Fruit fly (Drosophila melanogaster): Measurements from ENCODE around the gene Eip74EF.

The Eip74EF gene

dm6 chr3L:17665084-17665576, 46.0 kb upstream of the Eip74EF start (continued):
- TF ChIP-seq Ets97D (GFP tag; optimal IDR thresholded peaks at IDR 0.05) (no peak), salm (tag; optimal IDR thresholded peaks at IDR 0.05) (no peak), HLH54F (GFP tag; optimal IDR thresholded peaks at IDR 0.05) (no peak), CG17361 (GFP tag; IDR thresholded peaks at IDR 0.05) (no peak), CG6254 (GFP tag; optimal IDR thresholded peaks at IDR 0.05) (no peak), E2f2 (GFP tag; IDR thresholded peaks at IDR 0.05) (peak; percentile 46; the same call in 1 of the 2 replicates), repo (GFP tag; optimal IDR thresholded peaks at IDR 0.05) (no peak), CG7271 (tag; optimal IDR thresholded peaks at IDR 0.05) (no peak), CG7745 (tag; optimal IDR thresholded peaks at IDR 0.05) (no peak), CG16815 (GFP tag; optimal IDR thresholded peaks at IDR 0.05) (no peak), CG42726 (GFP tag; IDR thresholded peaks at IDR 0.05; ENCODE audit: partially characterized antibody) (no peak), CG6765 (GFP tag; optimal IDR thresholded peaks at IDR 0.05) (peak; percentile 39), Mrtf (GFP tag; IDR thresholded peaks at IDR 0.05) (no peak), odd (GFP tag; optimal IDR thresholded peaks at IDR 0.05) (no peak), gcm2 (GFP tag; optimal IDR thresholded peaks at IDR 0.05) (no peak), CG1832 (GFP tag; optimal IDR thresholded peaks at IDR 0.05) (no peak), lbe (GFP tag; optimal IDR thresholded peaks at IDR 0.05) (no peak), gce (GFP tag; IDR thresholded peaks at IDR 0.05) (no peak), C15 (GFP tag; IDR thresholded peaks at IDR 0.05) (no peak), CG2116 (GFP tag; optimal IDR thresholded peaks at IDR 0.05) (no peak), klu (GFP tag; IDR thresholded peaks at IDR 0.05) (no peak), tio (GFP tag; optimal IDR thresholded peaks at IDR 0.05) (no peak), CG17385 (GFP tag; optimal IDR thresholded peaks at IDR 0.05) (no peak), CG8478 (optimal IDR thresholded peaks at IDR 0.05) (no peak), Taf1 (GFP tag; IDR thresholded peaks at IDR 0.05) (no peak), Aef1 (GFP tag; IDR thresholded peaks at IDR 0.05) (no peak), Sox102F (GFP tag; optimal IDR thresholded peaks at IDR 0.05) (no peak), CG9727 (GFP tag; optimal IDR thresholded peaks at IDR 0.05) (no peak), Vsx1 (GFP tag; optimal IDR thresholded peaks at IDR 0.05) (no peak), kah (GFP tag; optimal IDR thresholded peaks at IDR 0.05) (no peak), CG6272 (GFP tag; IDR thresholded peaks at IDR 0.05) (no peak), CG12744 (GFP tag; optimal IDR thresholded peaks at IDR 0.05) (no peak), CG4424 (GFP tag; optimal IDR thresholded peaks at IDR 0.05) (no peak), CG1529 (GFP tag; optimal IDR thresholded peaks at IDR 0.05) (no peak)

DNA sequence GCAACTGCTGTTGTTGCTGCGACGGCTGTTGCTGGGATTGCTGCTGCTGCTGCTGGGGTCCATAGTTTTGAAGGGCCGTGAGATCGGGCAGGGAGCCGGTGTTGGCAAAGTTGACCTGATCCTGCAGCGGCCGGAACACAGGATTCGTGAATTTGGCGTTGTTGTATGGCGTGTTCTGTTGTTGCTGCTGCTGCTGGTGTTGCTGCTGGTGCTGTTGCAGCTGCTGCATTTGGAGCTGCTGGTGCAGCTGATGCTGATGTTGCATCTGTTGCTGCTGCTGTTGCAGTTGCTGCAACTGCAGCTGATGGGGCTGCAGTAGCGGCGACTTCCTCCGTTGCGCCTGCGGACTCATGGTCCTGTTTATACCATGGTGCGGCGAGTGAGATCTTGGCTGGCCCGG, 44.5 kb upstream of the Eip74EF start:
- TF ChIP-seq CG9876 (GFP tag; optimal IDR thresholded peaks at IDR 0.05) (no peak), ttk (GFP tag; IDR thresholded peaks at IDR 0.05) (no peak), CG16863 (GFP tag; optimal IDR thresholded peaks at IDR 0.05) (no peak), tll (GFP tag; optimal IDR thresholded peaks at IDR 0.05) (no peak), CG4854 (GFP tag; optimal IDR thresholded peaks at IDR 0.05) (no peak), B-H1 (GFP tag; IDR thresholded peaks at IDR 0.05) (no peak), CG11560 (tag; IDR thresholded peaks at IDR 0.05) (no peak), CkIIα-i1 (GFP tag; IDR thresholded peaks at IDR 0.05) (no peak), Pdp1 (GFP tag; optimal IDR thresholded peaks at IDR 0.05) (no peak), az2 (GFP tag; optimal IDR thresholded peaks at IDR 0.05) (no peak), Hmx (GFP tag; optimal IDR thresholded peaks at IDR 0.05) (no peak)
